Fruit fly (Drosophila melanogaster): ENCODE results near the gene Pkc98E.

The Pkc98E gene

dm6 chr3R:29033909-29034629, 4.9 kb upstream of the Pkc98E start, which contains the start of the genes beta4GalNAcTB and Cpsf100 (continued):
- no peak for TF ChIP-seq Ravus (GFP tag; IDR thresholded peaks at IDR 0.05)
- no peak for TF ChIP-seq ham (GFP tag; IDR thresholded peaks at IDR 0.05)
- peak; percentile 56 for TF ChIP-seq zen (tag; optimal IDR thresholded peaks at IDR 0.05)
- TF ChIP-seq CG9437 (GFP tag; optimal IDR thresholded peaks at IDR 0.05) = peak; percentile 86
- peak; percentile 84 for TF ChIP-seq CG12659 (GFP tag; optimal IDR thresholded peaks at IDR 0.05)
- TF ChIP-seq Awh (GFP tag; IDR thresholded peaks at IDR 0.05) = no peak
- TF ChIP-seq ase (GFP tag; IDR thresholded peaks at IDR 0.05) = peak; percentile 54; the same call in 1 of the 3 replicates
- peak; percentile 72 for TF ChIP-seq dmrt99B (tag; optimal IDR thresholded peaks at IDR 0.05)
- TF ChIP-seq MTF-1 (GFP tag; optimal IDR thresholded peaks at IDR 0.05; ENCODE audit: borderline replicate concordance) = no peak
- TF ChIP-seq luna (GFP tag; optimal IDR thresholded peaks at IDR 0.05) = no peak
- TF ChIP-seq HLH3B (GFP tag; IDR thresholded peaks at IDR 0.05) = peak; percentile 57
- no peak for TF ChIP-seq CG17186 (GFP tag; optimal IDR thresholded peaks at IDR 0.05)
- peak; percentile 36 for TF ChIP-seq ATbp (GFP tag; optimal IDR thresholded peaks at IDR 0.05)
- TF ChIP-seq sim (GFP tag; IDR thresholded peaks at IDR 0.05) = no peak
- TF ChIP-seq gsb-n (tag; optimal IDR thresholded peaks at IDR 0.05) = no peak
- TF ChIP-seq CG2712 (tag; optimal IDR thresholded peaks at IDR 0.05) = peak; percentile 80
- TF ChIP-seq corto (GFP tag; optimal IDR thresholded peaks at IDR 0.05) = no peak
- TF ChIP-seq Drgx (GFP tag; IDR thresholded peaks at IDR 0.05) = no peak
- peak; percentile 72 for TF ChIP-seq CG15696 (tag; optimal IDR thresholded peaks at IDR 0.05)
- TF ChIP-seq eve (GFP tag; optimal IDR thresholded peaks at IDR 0.05) = no peak
- TF ChIP-seq pnt (GFP tag; optimal IDR thresholded peaks at IDR 0.05) = peak; percentile 62
- peak; percentile 72 for TF ChIP-seq CG11085 (GFP tag; IDR thresholded peaks at IDR 0.05)
- peak; percentile 78 for TF ChIP-seq CG14710 (tag; optimal IDR thresholded peaks at IDR 0.05)
- no peak for TF ChIP-seq Trl (optimal IDR thresholded peaks at IDR 0.05)
- peak; percentile 48 for TF ChIP-seq Trl (GFP tag; optimal IDR thresholded peaks at IDR 0.05)
- TF ChIP-seq dysf (GFP tag; IDR thresholded peaks at IDR 0.05) = peak; percentile 79
- TF ChIP-seq CkIIα-i1 (GFP tag; IDR thresholded peaks at IDR 0.05) = no peak
- no peak for TF ChIP-seq da (GFP tag; optimal IDR thresholded peaks at IDR 0.05)
- peak; percentile 1 for TF ChIP-seq Spps (tag; optimal IDR thresholded peaks at IDR 0.05)
- no peak for TF ChIP-seq CG7963 (GFP tag; IDR thresholded peaks at IDR 0.05; ENCODE audit: partially characterized antibody)
- peak; percentile 33 for TF ChIP-seq shn (GFP tag; optimal IDR thresholded peaks at IDR 0.05)
- TF ChIP-seq tap (tag; optimal IDR thresholded peaks at IDR 0.05) = no peak
- TF ChIP-seq CG17612 (GFP tag; IDR thresholded peaks at IDR 0.05) = no peak; the same call in 1 of the 2 replicates
- TF ChIP-seq CG8290 (GFP tag; optimal IDR thresholded peaks at IDR 0.05) = peak; percentile 44
- TF ChIP-seq CG8290 (tag; optimal IDR thresholded peaks at IDR 0.05) = no peak
- TF ChIP-seq Ada2b (GFP tag; IDR thresholded peaks at IDR 0.05) = peak; percentile 29; the same call in 1 of the 2 replicates
- TF ChIP-seq bsh (GFP tag; optimal IDR thresholded peaks at IDR 0.05) = peak in 1 of 2 experiments; percentile 48
- peak; percentile 60 for TF ChIP-seq slou (GFP tag; optimal IDR thresholded peaks at IDR 0.05)
- TF ChIP-seq B-H1 (GFP tag; IDR thresholded peaks at IDR 0.05) = peak; percentile 50
- no peak for TF ChIP-seq ERR (GFP tag; optimal IDR thresholded peaks at IDR 0.05)
- peak in 1 of 2 experiments; percentile 50 for TF ChIP-seq Eip74EF (GFP tag; optimal IDR thresholded peaks at IDR 0.05)
- no peak for TF ChIP-seq dm (GFP tag; optimal IDR thresholded peaks at IDR 0.05)
- peak; percentile 59 for TF ChIP-seq ssp (GFP tag; IDR thresholded peaks at IDR 0.05)
- TF ChIP-seq fru (optimal IDR thresholded peaks at IDR 0.05) = no peak
- TF ChIP-seq Ssrp (tag; optimal IDR thresholded peaks at IDR 0.05) = peak; percentile 72
- 0 out of 2 replicates have a peak, but pooled peaks have one; percentile 30 for TF ChIP-seq peb (GFP tag; IDR thresholded peaks at IDR 0.05)
- no peak for TF ChIP-seq pan (optimal IDR thresholded peaks at IDR 0.05)
- peak in 1 of 2 experiments; percentile 48 for TF ChIP-seq pan (GFP tag; optimal IDR thresholded peaks at IDR 0.05 in 1 of 2, IDR thresholded peaks at IDR 0.05 in 1 of 2)
- peak; percentile 21 for TF ChIP-seq ems (GFP tag; optimal IDR thresholded peaks at IDR 0.05)
- peak; percentile 81 for TF ChIP-seq CG1233 (GFP tag; optimal IDR thresholded peaks at IDR 0.05)
- peak; percentile 35 for TF ChIP-seq CG6654 (GFP tag; optimal IDR thresholded peaks at IDR 0.05)
